Fruit fly (Drosophila melanogaster) whole organism, embryonic: ENCODE data around the gene Indy.

Experiments
- Antp ChIP-seq: fragments of 200-800 bp; sonication (Bioruptor generic); optimal IDR thresholded peaks from 3 replicates; lab custom pipeline; 2016; ENCODE audit warnings: missing biosample characterization, missing genetic modification characterization
- Asciz ChIP-seq: fragments of 200-800 bp; sonication (Bioruptor generic); optimal IDR thresholded peaks from 2 replicates; lab custom pipeline; 2017; ENCODE audit warnings: missing biosample characterization, mild to moderate bottlenecking, missing genetic modification characterization, missing genetic modification reagents
- Atf6 ChIP-seq: fragments of 200-800 bp; sonication (Bioruptor generic); IDR thresholded peaks from 2 replicates; pipeline ENCODE4 v1.3.6; 2022; ENCODE audit warnings: missing biosample characterization, missing genetic modification characterization
- Awh ChIP-seq: fragments of 200-800 bp; sonication (Bioruptor generic); IDR thresholded peaks from 2 replicates; pipeline ENCODE4, ENCODE4 v1.3.6; 2022; ENCODE audit warnings: missing biosample characterization, missing genetic modification characterization
- CG1024 ChIP-seq: fragments of 200-800 bp; sonication (Bioruptor generic); IDR thresholded peaks from 2 replicates; pipeline ENCODE4 v1.3.6; 2022; ENCODE audit warnings: missing biosample characterization, missing genetic modification characterization
- CG10543 ChIP-seq: fragments of 200-800 bp; sonication (Bioruptor generic); optimal IDR thresholded peaks from 3 replicates; lab custom pipeline; 2017; ENCODE audit warnings: missing biosample characterization, mild to moderate bottlenecking, missing genetic modification characterization, moderate library complexity
- CG11085 ChIP-seq: fragments of 200-800 bp; sonication (Bioruptor generic); IDR thresholded peaks from 2 replicates; pipeline ENCODE4 v1.3.6; 2022; ENCODE audit warnings: missing biosample characterization, missing genetic modification characterization
- CG12155 ChIP-seq: fragments of 200-800 bp; sonication (Bioruptor generic); optimal IDR thresholded peaks from 3 replicates; lab custom pipeline; 2016; ENCODE audit warnings: missing biosample characterization, missing genetic modification characterization
- CG13123 ChIP-seq: fragments of 200-800 bp; sonication (Bioruptor generic); optimal IDR thresholded peaks from 2 replicates; lab custom pipeline; 2016; ENCODE audit warnings: missing biosample characterization, missing genetic modification characterization
- CG13624 ChIP-seq: fragments of 200-800 bp; sonication (Bioruptor generic); optimal IDR thresholded peaks from 2 replicates; lab custom pipeline; 2016; ENCODE audit warnings: missing biosample characterization, missing genetic modification characterization
- CG14014 ChIP-seq: fragments of 200-800 bp; sonication (Bioruptor generic); IDR thresholded peaks from 2 replicates; pipeline ENCODE4 v1.3.6; 2022; ENCODE audit warnings: missing biosample characterization, missing genetic modification characterization
- CG14860 ChIP-seq: fragments of 200-800 bp; sonication (Bioruptor generic); IDR thresholded peaks from 3 replicates; pipeline ENCODE4 v1.3.6; 2022; ENCODE audit warnings: missing biosample characterization, missing genetic modification characterization; ENCODE audit not compliant: partially characterized antibody
- CG1792 ChIP-seq: fragments of 200-800 bp; sonication (Bioruptor generic); optimal IDR thresholded peaks from 2 replicates; lab custom pipeline; 2016; ENCODE audit warnings: missing biosample characterization, missing genetic modification characterization
- CG30403 ChIP-seq: fragments of 200-800 bp; sonication (Bioruptor generic); optimal IDR thresholded peaks from 3 replicates; lab custom pipeline; 2016; ENCODE audit warnings: missing biosample characterization, missing genetic modification characterization
- CG7963 ChIP-seq: fragments of 200-800 bp; sonication (Bioruptor generic); IDR thresholded peaks from 3 replicates; pipeline ENCODE4 v1.3.6; 2022; ENCODE audit warnings: missing biosample characterization, missing genetic modification characterization; ENCODE audit not compliant: partially characterized antibody
- CG8388 ChIP-seq: fragments of 200-800 bp; sonication (Bioruptor generic); optimal IDR thresholded peaks from 2 replicates; lab custom pipeline; 2019; ENCODE audit warnings: missing biosample characterization, mild to moderate bottlenecking, missing genetic modification characterization, moderate library complexity
- CG9797 ChIP-seq: fragments of 200-800 bp; sonication (Bioruptor generic); optimal IDR thresholded peaks from 3 replicates; lab custom pipeline; 2018; ENCODE audit warnings: missing biosample characterization, mild to moderate bottlenecking, missing genetic modification characterization
- CTCF ChIP-seq: fragments of 200-800 bp; sonication (Bioruptor generic); optimal IDR thresholded peaks from 2 replicates; lab custom pipeline; 2017; ENCODE audit warnings: missing biosample characterization, mild to moderate bottlenecking, missing genetic modification characterization, moderate library complexity
- Camta ChIP-seq: fragments of 200-800 bp; sonication (Bioruptor generic); optimal IDR thresholded peaks from 2 replicates; lab custom pipeline; 2016; ENCODE audit warnings: missing biosample characterization, missing genetic modification characterization
- D19A ChIP-seq: fragments of 200-800 bp; optimal IDR thresholded peaks from 3 replicates; lab custom pipeline; 2019; ENCODE audit warnings: missing biosample characterization, mild to moderate bottlenecking, missing genetic modification characterization, moderate library complexity
- GATAe ChIP-seq: fragments of 200-800 bp; sonication (Bioruptor generic); conservative IDR thresholded peaks from 2 replicates; pipeline ENCODE4 v1.3.6; 2022; ENCODE audit warnings: missing biosample characterization, missing genetic modification characterization
- Hmr ChIP-seq: fragments of 200-800 bp; sonication (Bioruptor generic); optimal IDR thresholded peaks from 3 replicates; lab custom pipeline; 2017; ENCODE audit warnings: mild to moderate bottlenecking, missing biosample characterization, missing genetic modification reagents, missing genetic modification characterization
- MESR4 ChIP-seq: fragments of 200-800 bp; sonication (Bioruptor generic); optimal IDR thresholded peaks from 2 replicates; lab custom pipeline; 2018; ENCODE audit warnings: missing biosample characterization, mild to moderate bottlenecking, missing genetic modification characterization, moderate library complexity
- Nf-YA ChIP-seq: fragments of 200-800 bp; sonication (Bioruptor generic); IDR thresholded peaks from 2 replicates; pipeline ENCODE4 v1.3.6; 2022; ENCODE audit warnings: missing biosample characterization, missing genetic modification characterization
- Oaz ChIP-seq: fragments of 200-800 bp; sonication (Bioruptor generic); IDR thresholded peaks from 2 replicates; pipeline ENCODE4 v1.3.6; 2022; ENCODE audit warnings: missing biosample characterization, missing genetic modification characterization
- Optix ChIP-seq: fragments of 200-800 bp; sonication (Bioruptor generic); IDR thresholded peaks from 3 replicates; pipeline ENCODE4 v1.3.6; 2022; ENCODE audit warnings: missing biosample characterization, missing genetic modification characterization
- Ravus ChIP-seq: fragments of 200-800 bp; sonication (Bioruptor generic); IDR thresholded peaks from 2 replicates; pipeline ENCODE4 v1.3.6; 2022; ENCODE audit warnings: missing biosample characterization, missing genetic modification characterization
- Taf1 ChIP-seq: fragments of 200-800 bp; sonication (Bioruptor generic); IDR thresholded peaks from 2 replicates; pipeline ENCODE4 v1.3.6; 2022; ENCODE audit warnings: missing biosample characterization, missing genetic modification characterization
- Vsx1 ChIP-seq: fragments of 200-800 bp; sonication (Bioruptor generic); optimal IDR thresholded peaks from 2 replicates; lab custom pipeline; 2017; ENCODE audit warnings: missing biosample characterization, mild to moderate bottlenecking, missing genetic modification characterization, missing genetic modification reagents
- ab ChIP-seq: fragments of 200-800 bp; sonication (Bioruptor generic); optimal IDR thresholded peaks from 2 replicates; lab custom pipeline; 2016; ENCODE audit warnings: missing biosample characterization, missing genetic modification characterization
- caup ChIP-seq: fragments of 200-800 bp; sonication (Bioruptor generic); optimal IDR thresholded peaks from 3 replicates; lab custom pipeline; 2017; ENCODE audit warnings: missing biosample characterization, mild to moderate bottlenecking, missing genetic modification characterization, moderate library complexity; ENCODE audit not compliant: severe bottlenecking
- chinmo ChIP-seq: fragments of 200-800 bp; sonication (Bioruptor generic); IDR thresholded peaks from 4 replicates; pipeline ENCODE4 v1.3.6; 2022; ENCODE audit warnings: missing biosample characterization, missing genetic modification characterization; ENCODE audit not compliant: partially characterized antibody
- croc ChIP-seq: fragments of 200-800 bp; sonication (Bioruptor generic); conservative IDR thresholded peaks from 3 replicates; pipeline ENCODE4 v1.3.6; 2022; ENCODE audit warnings: missing biosample characterization, missing genetic modification characterization
- cwo ChIP-seq: fragments of 200-800 bp; sonication (Bioruptor generic); optimal IDR thresholded peaks from 3 replicates; lab custom pipeline; 2017; ENCODE audit warnings: missing biosample characterization, missing genetic modification characterization, mild to moderate bottlenecking, moderate library complexity, missing genetic modification reagents
- danr ChIP-seq: fragments of 200-800 bp; sonication (Bioruptor generic); IDR thresholded peaks from 2 replicates; pipeline ENCODE4 v1.3.6; 2022; ENCODE audit warnings: missing biosample characterization, missing genetic modification characterization
- fd102C ChIP-seq: fragments of 200-800 bp; sonication (Bioruptor generic); optimal IDR thresholded peaks from 2 replicates; lab custom pipeline; 2018; ENCODE audit warnings: missing biosample characterization, mild to moderate bottlenecking, missing genetic modification characterization, moderate library complexity
- fd96Cb ChIP-seq: fragments of 200-800 bp; sonication (Bioruptor generic); optimal IDR thresholded peaks from 2 replicates; lab custom pipeline; 2018; ENCODE audit warnings: missing biosample characterization, mild to moderate bottlenecking, missing genetic modification characterization, moderate library complexity
- gcm2 ChIP-seq: fragments of 200-800 bp; sonication (Bioruptor generic); optimal IDR thresholded peaks from 2 replicates; lab custom pipeline; 2016; ENCODE audit warnings: missing biosample characterization, missing genetic modification characterization
- gem ChIP-seq: fragments of 200-800 bp; sonication (Bioruptor generic); optimal IDR thresholded peaks from 2 replicates; lab custom pipeline; 2019; ENCODE audit warnings: missing biosample characterization, mild to moderate bottlenecking, missing genetic modification characterization, moderate library complexity
- grau ChIP-seq: fragments of 200-800 bp; optimal IDR thresholded peaks from 3 replicates; lab custom pipeline; 2019; ENCODE audit warnings: missing biosample characterization, mild to moderate bottlenecking, missing genetic modification characterization, moderate library complexity
- gsb ChIP-seq: fragments of 200-800 bp; sonication (Bioruptor generic); IDR thresholded peaks from 2 replicates; pipeline ENCODE4 v1.3.6; 2022; ENCODE audit warnings: missing biosample characterization, missing genetic modification characterization
- insv ChIP-seq, 2 experiments: fragments of 200-800 bp; sonication (Bioruptor generic); optimal IDR thresholded peaks; 3 replicates each; lab custom pipeline; 2016 to 2018; ENCODE audit warnings: missing biosample characterization in 2 of 2, missing genetic modification characterization in 2 of 2
- mam ChIP-seq: fragments of 200-800 bp; sonication (Bioruptor generic); optimal IDR thresholded peaks from 3 replicates; lab custom pipeline; 2016; ENCODE audit warnings: missing biosample characterization, missing genetic modification characterization
- nau ChIP-seq: fragments of 200-800 bp; sonication (Bioruptor generic); optimal IDR thresholded peaks from 3 replicates; lab custom pipeline; 2017; ENCODE audit warnings: missing biosample characterization, mild to moderate bottlenecking, missing genetic modification characterization, missing genetic modification reagents
- pan ChIP-seq, 4 experiments: fragments of >200 bp in 3 of 4; fragments of 200-800 bp in 1 of 4; sonication (Bioruptor generic) in 1 of 4; optimal IDR thresholded peaks in 3 of 4; IDR thresholded peaks in 1 of 4; 2 replicates each; pipeline versions ENCODE4 v1.3.6 to Lab custom; 2017 to 2022; ENCODE audit warnings: missing biosample characterization in 2 of 4, missing genetic modification characterization in 2 of 4, mixed read lengths in 1 of 4
- phol ChIP-seq: fragments of 200-800 bp; sonication (Bioruptor generic); optimal IDR thresholded peaks from 3 replicates; lab custom pipeline; 2018; ENCODE audit warnings: missing biosample characterization, mild to moderate bottlenecking, missing genetic modification characterization, moderate library complexity
- sd ChIP-seq: fragments of 200-800 bp; sonication (Bioruptor generic); optimal IDR thresholded peaks from 3 replicates; lab custom pipeline; 2018; ENCODE audit warnings: missing biosample characterization, mild to moderate bottlenecking, missing genetic modification characterization, moderate library complexity
- sisA ChIP-seq: fragments of 200-800 bp; sonication (Bioruptor generic); IDR thresholded peaks from 2 replicates; pipeline ENCODE4 v1.3.6; 2022; ENCODE audit warnings: missing biosample characterization, missing genetic modification characterization
- sob ChIP-seq: fragments of 200-800 bp; sonication (Bioruptor generic); IDR thresholded peaks from 2 replicates; pipeline ENCODE4 v1.3.6; 2022; ENCODE audit warnings: missing biosample characterization, missing genetic modification characterization
- wor ChIP-seq: fragments of 200-800 bp; sonication (Bioruptor generic); IDR thresholded peaks from 2 replicates; pipeline ENCODE4 v1.3.6; 2022; ENCODE audit warnings: missing biosample characterization, missing genetic modification characterization
- z ChIP-seq: fragments of 200-800 bp; sonication (Bioruptor generic); IDR thresholded peaks from 3 replicates; pipeline ENCODE4 v1.3.6; 2022; ENCODE audit warnings: missing biosample characterization, missing genetic modification characterization
- zen2 ChIP-seq: fragments of 200-800 bp; sonication (Bioruptor generic); IDR thresholded peaks from 3 replicates; pipeline ENCODE4 v1.3.6; 2022; ENCODE audit warnings: missing biosample characterization, missing genetic modification characterization; ENCODE audit not compliant: partially characterized antibody

Indy gene

DNA sequence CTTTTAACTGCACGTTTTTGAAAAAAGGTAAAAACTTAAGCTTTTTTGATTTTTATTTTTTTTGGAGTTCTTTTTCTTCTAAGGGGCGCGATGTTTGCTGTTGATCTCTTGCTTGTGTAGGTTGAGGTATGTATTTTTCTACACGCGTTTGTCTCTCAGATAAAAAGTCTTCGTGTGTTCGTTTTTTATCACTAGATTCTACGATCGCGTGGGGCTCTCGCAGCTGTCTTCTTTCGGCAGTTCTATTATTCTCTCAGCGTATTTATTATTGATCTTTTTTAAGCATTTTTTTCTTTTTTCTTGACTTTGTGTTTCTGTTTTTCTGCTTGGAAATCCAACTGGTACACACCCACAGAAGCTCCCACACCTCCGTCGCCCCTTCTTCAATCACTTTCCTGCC, 49.0 kb upstream of the Indy start (continued):
- no peak for TF ChIP-seq pan (optimal IDR thresholded peaks at IDR 0.05; lab: Kevin White, UChicago)
- no peak for TF ChIP-seq pan (GFP tag; optimal IDR thresholded peaks at IDR 0.05 in 1 of 2, IDR thresholded peaks at IDR 0.05 in 1 of 2)
- no peak for TF ChIP-seq MESR4 (GFP tag; lab: Kevin White, UChicago)
- peak; percentile 21 for TF ChIP-seq CG10543
- TF ChIP-seq mam, result no peak
- no peak for TF ChIP-seq zen2
- no peak for TF ChIP-seq CG1792 (GFP tag; lab: Kevin White, UChicago)
- no peak for TF ChIP-seq croc (GFP tag; lab: Robert Waterston, UW)
- TF ChIP-seq fd102C (GFP tag; lab: Kevin White, UChicago), result no peak
- no peak for TF ChIP-seq Asciz (GFP tag; lab: Kevin White, UChicago)
- TF ChIP-seq fd96Cb (tag; lab: Kevin White, UChicago), result no peak
- TF ChIP-seq sd, result peak; percentile 72
- no peak for TF ChIP-seq CG9797
- no peak for TF ChIP-seq CG1024 (GFP tag; lab: Robert Waterston, UW)
- TF ChIP-seq Optix (GFP tag; lab: Robert Waterston, UW), result no peak
- no peak for TF ChIP-seq insv (GFP tag; optimal IDR thresholded peaks at IDR 0.05; lab: Kevin White, UChicago)
- peak; percentile 70; the same call in 1 of the 4 replicates for TF ChIP-seq chinmo (GFP tag; lab: Robert Waterston, UW)
- no peak for TF ChIP-seq CG13123 (GFP tag; lab: Kevin White, UChicago)
- no peak for TF ChIP-seq sisA (GFP tag; lab: Robert Waterston, UW)
- TF ChIP-seq CG7963, result no peak
- TF ChIP-seq GATAe, result no peak
- no peak for TF ChIP-seq Atf6
- no peak for TF ChIP-seq CG13624 (GFP tag; lab: Kevin White, UChicago)
- no peak for TF ChIP-seq grau (tag; lab: Kevin White, UChicago)
- no peak for TF ChIP-seq CG8388
- TF ChIP-seq CG30403 (GFP tag; lab: Kevin White, UChicago), result no peak
- peak; percentile 14 for TF ChIP-seq caup
- TF ChIP-seq Antp (GFP tag; lab: Kevin White, UChicago), result no peak
- TF ChIP-seq Awh, result no peak
- no peak for TF ChIP-seq phol (tag; lab: Kevin White, UChicago)
- no peak for TF ChIP-seq gem
- TF ChIP-seq D19A (tag; lab: Kevin White, UChicago), result no peak
- TF ChIP-seq nau (GFP tag; lab: Kevin White, UChicago), result peak; percentile 35
- TF ChIP-seq z, result no peak
- TF ChIP-seq Ravus (GFP tag; lab: Robert Waterston, UW), result no peak
- TF ChIP-seq CG11085, result no peak
- TF ChIP-seq Oaz, result no peak
- TF ChIP-seq CG14860, result no peak
- peak; percentile 2 for TF ChIP-seq CTCF
- no peak for TF ChIP-seq danr (GFP tag; lab: Robert Waterston, UW)
- peak; percentile 70 for TF ChIP-seq cwo (GFP tag; lab: Kevin White, UChicago)
- TF ChIP-seq Camta (GFP tag; lab: Kevin White, UChicago), result no peak
- no peak for TF ChIP-seq sob (GFP tag; lab: Robert Waterston, UW)
- no peak for TF ChIP-seq gcm2
- no peak for TF ChIP-seq Taf1 (GFP tag; lab: Robert Waterston, UW)
- TF ChIP-seq CG14014 (GFP tag; lab: Robert Waterston, UW), result no peak
- TF ChIP-seq CG12155 (GFP tag; lab: Kevin White, UChicago), result no peak
- no peak for TF ChIP-seq Vsx1
- no peak for TF ChIP-seq gsb
- no peak for TF ChIP-seq ab (GFP tag; lab: Kevin White, UChicago)
- no peak for TF ChIP-seq Nf-YA (GFP tag; lab: Robert Waterston, UW)
- TF ChIP-seq Hmr (GFP tag; lab: Kevin White, UChicago), result no peak
- no peak for TF ChIP-seq wor (GFP tag; lab: Robert Waterston, UW)
